Fruit fly (Drosophila melanogaster) whole organism, embryonic: Measurements from ENCODE around the gene red.

Source experiments
- Adf1 ChIP-seq: fragments of 200-800 bp; sonication (Bioruptor generic); IDR thresholded peaks from 2 replicates; pipeline ENCODE4 v1.3.6; 2022; ENCODE audit warnings: missing biosample characterization, missing genetic modification characterization
- Atf3 ChIP-seq: fragments of 200-800 bp; sonication (Bioruptor generic); optimal IDR thresholded peaks from 3 replicates; lab custom pipeline; 2016; ENCODE audit warnings: missing biosample characterization, missing genetic modification characterization
- Awh ChIP-seq: fragments of 200-800 bp; sonication (Bioruptor generic); IDR thresholded peaks from 2 replicates; pipeline ENCODE4, ENCODE4 v1.3.6; 2022; ENCODE audit warnings: missing biosample characterization, missing genetic modification characterization
- BEAF-32 ChIP-seq: fragments of 200-800 bp; sonication (Bioruptor generic); optimal IDR thresholded peaks from 3 replicates; lab custom pipeline; 2017; ENCODE audit warnings: missing biosample characterization, missing genetic modification characterization, mild to moderate bottlenecking, moderate library complexity, missing genetic modification reagents
- CG14441 ChIP-seq: fragments of 200-800 bp; sonication (Bioruptor generic); IDR thresholded peaks from 2 replicates; pipeline ENCODE4 v1.3.6; 2022; ENCODE audit warnings: missing biosample characterization, missing genetic modification characterization
- CG15601 ChIP-seq: fragments of 200-800 bp; sonication (Bioruptor generic); optimal IDR thresholded peaks from 3 replicates; lab custom pipeline; 2019; ENCODE audit warnings: missing biosample characterization, mild to moderate bottlenecking, missing genetic modification characterization, moderate library complexity
- CG1832 ChIP-seq: fragments of 200-800 bp; sonication (Bioruptor generic); optimal IDR thresholded peaks from 2 replicates; lab custom pipeline; 2017; ENCODE audit warnings: missing biosample characterization, mild to moderate bottlenecking, missing genetic modification characterization, inconsistent platforms
- CG2875 ChIP-seq: fragments of 200-800 bp; sonication (Bioruptor generic); optimal IDR thresholded peaks from 2 replicates; lab custom pipeline; 2017; ENCODE audit warnings: missing biosample characterization, mild to moderate bottlenecking, missing genetic modification characterization, missing genetic modification reagents
- CG31441 ChIP-seq: fragments of 200-800 bp; sonication (Bioruptor generic); IDR thresholded peaks from 2 replicates; pipeline ENCODE4 v1.3.6; 2022; ENCODE audit warnings: missing biosample characterization, missing genetic modification characterization
- CG33557 ChIP-seq: fragments of 200-800 bp; sonication (Bioruptor generic); optimal IDR thresholded peaks from 2 replicates; lab custom pipeline; 2019; ENCODE audit warnings: missing biosample characterization, mild to moderate bottlenecking, missing genetic modification characterization, moderate library complexity
- CG34224 ChIP-seq: fragments of 200-800 bp; sonication (Bioruptor generic); IDR thresholded peaks from 3 replicates; pipeline ENCODE4 v1.3.6; 2022; ENCODE audit warnings: missing biosample characterization, missing genetic modification characterization; ENCODE audit not compliant: partially characterized antibody
- CG34376 ChIP-seq: fragments of 200-800 bp; sonication (Bioruptor generic); optimal IDR thresholded peaks from 2 replicates; lab custom pipeline; 2018; ENCODE audit warnings: missing biosample characterization, mild to moderate bottlenecking, missing genetic modification characterization
- CG4424 ChIP-seq: fragments of 200-800 bp; sonication (Bioruptor generic); optimal IDR thresholded peaks from 3 replicates; lab custom pipeline; 2016; ENCODE audit warnings: missing biosample characterization, missing genetic modification characterization
- CG5180 ChIP-seq: fragments of 200-800 bp; sonication (Bioruptor generic); optimal IDR thresholded peaks from 3 replicates; lab custom pipeline; 2017; ENCODE audit warnings: missing biosample characterization, missing genetic modification characterization, mild to moderate bottlenecking, moderate library complexity, missing genetic modification reagents
- CG9817 ChIP-seq: fragments of 200-800 bp; sonication (Bioruptor generic); optimal IDR thresholded peaks from 2 replicates; lab custom pipeline; 2018; ENCODE audit warnings: missing biosample characterization, mild to moderate bottlenecking, missing genetic modification characterization, moderate library complexity
- CTCF ChIP-seq: fragments of 200-800 bp; sonication (Bioruptor generic); optimal IDR thresholded peaks from 2 replicates; lab custom pipeline; 2017; ENCODE audit warnings: missing biosample characterization, mild to moderate bottlenecking, missing genetic modification characterization, moderate library complexity
- Dek ChIP-seq: fragments of 200-800 bp; sonication (Bioruptor generic); optimal IDR thresholded peaks from 3 replicates; lab custom pipeline; 2019; ENCODE audit warnings: missing biosample characterization, mild to moderate bottlenecking, missing genetic modification characterization, moderate library complexity
- Dref ChIP-seq: fragments of 200-800 bp; sonication (Bioruptor generic); IDR thresholded peaks from 2 replicates; pipeline ENCODE4 v1.3.6; 2022; ENCODE audit warnings: missing biosample characterization, missing genetic modification characterization
- Gug ChIP-seq: fragments of 200-800 bp; sonication (Bioruptor generic); IDR thresholded peaks from 4 replicates; pipeline ENCODE4 v1.3.6; 2022; ENCODE audit warnings: missing biosample characterization, missing genetic modification characterization
- Hr3 ChIP-seq: fragments of 200-800 bp; sonication (Bioruptor generic); optimal IDR thresholded peaks from 3 replicates; lab custom pipeline; 2016; ENCODE audit warnings: missing biosample characterization, missing genetic modification characterization
- Hr78 ChIP-seq, 2 experiments: fragments of 200-800 bp in 1 of 2; fragments of >200 bp in 1 of 2; sonication (Bioruptor generic) in 1 of 2; optimal IDR thresholded peaks; 2 replicates each; lab custom pipeline; 2017 to 2019; ENCODE audit warnings: missing biosample characterization in 2 of 2, missing genetic modification characterization in 2 of 2, mild to moderate bottlenecking in 1 of 2, moderate library complexity in 1 of 2
- NC2α ChIP-seq: fragments of 200-800 bp; sonication (Bioruptor generic); optimal IDR thresholded peaks from 2 replicates; lab custom pipeline; 2016; ENCODE audit warnings: missing biosample characterization, missing genetic modification characterization
- Neu2 ChIP-seq: fragments of 200-800 bp; sonication (Bioruptor generic); optimal IDR thresholded peaks from 3 replicates; lab custom pipeline; 2016; ENCODE audit warnings: missing biosample characterization, missing genetic modification characterization, borderline replicate concordance
- Ravus ChIP-seq: fragments of 200-800 bp; sonication (Bioruptor generic); IDR thresholded peaks from 2 replicates; pipeline ENCODE4 v1.3.6; 2022; ENCODE audit warnings: missing biosample characterization, missing genetic modification characterization
- Sry-β ChIP-seq: fragments of 200-800 bp; sonication (Bioruptor generic); optimal IDR thresholded peaks from 2 replicates; lab custom pipeline; 2018; ENCODE audit warnings: missing biosample characterization, mild to moderate bottlenecking, missing genetic modification characterization, moderate library complexity
- Usf ChIP-seq: fragments of 200-800 bp; sonication (Bioruptor generic); optimal IDR thresholded peaks from 2 replicates; lab custom pipeline; 2017; ENCODE audit warnings: missing genotype, missing biosample characterization, missing genetic modification characterization
- Vsx1 ChIP-seq: fragments of 200-800 bp; sonication (Bioruptor generic); optimal IDR thresholded peaks from 2 replicates; lab custom pipeline; 2017; ENCODE audit warnings: missing biosample characterization, mild to moderate bottlenecking, missing genetic modification characterization, missing genetic modification reagents
- chif ChIP-seq, 2 experiments: fragments of 200-800 bp; sonication (Bioruptor generic); optimal IDR thresholded peaks; 3 replicates each; lab custom pipeline; 2016; ENCODE audit warnings: missing biosample characterization in 2 of 2, missing genetic modification characterization in 2 of 2
- ci ChIP-seq: fragments of 200-800 bp; sonication (Bioruptor generic); IDR thresholded peaks from 3 replicates; pipeline ENCODE4 v1.3.6; 2022; ENCODE audit warnings: missing biosample characterization, missing genetic modification characterization
- dysf ChIP-seq: fragments of 200-800 bp; sonication (Bioruptor generic); IDR thresholded peaks from 3 replicates; pipeline ENCODE4 v1.3.6; 2022; ENCODE audit warnings: missing biosample characterization, missing genetic modification characterization
- ewg ChIP-seq: fragments of 200-800 bp; sonication (Bioruptor generic); optimal IDR thresholded peaks from 3 replicates; lab custom pipeline; 2017; ENCODE audit warnings: mild to moderate bottlenecking, missing biosample characterization, missing genetic modification reagents, missing genetic modification characterization
- jigr1 ChIP-seq: fragments of 200-800 bp; sonication (Bioruptor generic); IDR thresholded peaks from 3 replicates; pipeline ENCODE4 v1.3.6; 2022; ENCODE audit warnings: missing biosample characterization, missing genetic modification characterization
- luna ChIP-seq: fragments of 200-800 bp; sonication (Bioruptor generic); optimal IDR thresholded peaks from 2 replicates; lab custom pipeline; 2016; ENCODE audit warnings: missing biosample characterization, missing genetic modification characterization
- mam ChIP-seq: fragments of 200-800 bp; sonication (Bioruptor generic); optimal IDR thresholded peaks from 3 replicates; lab custom pipeline; 2016; ENCODE audit warnings: missing biosample characterization, missing genetic modification characterization
- nau ChIP-seq: fragments of 200-800 bp; sonication (Bioruptor generic); optimal IDR thresholded peaks from 3 replicates; lab custom pipeline; 2017; ENCODE audit warnings: missing biosample characterization, mild to moderate bottlenecking, missing genetic modification characterization, missing genetic modification reagents
- nmo ChIP-seq: fragments of 200-800 bp; sonication (Bioruptor generic); optimal IDR thresholded peaks from 2 replicates; lab custom pipeline; 2018; ENCODE audit warnings: missing biosample characterization, mild to moderate bottlenecking, missing genetic modification characterization, moderate library complexity
- org-1 ChIP-seq: fragments of 200-800 bp; sonication (Bioruptor generic); optimal IDR thresholded peaks from 2 replicates; lab custom pipeline; 2017; ENCODE audit warnings: missing biosample characterization, missing genetic modification characterization
- phol ChIP-seq: fragments of 200-800 bp; sonication (Bioruptor generic); optimal IDR thresholded peaks from 3 replicates; lab custom pipeline; 2018; ENCODE audit warnings: missing biosample characterization, mild to moderate bottlenecking, missing genetic modification characterization, moderate library complexity
- pita ChIP-seq: fragments of 200-800 bp; sonication (Bioruptor generic); optimal IDR thresholded peaks from 2 replicates; lab custom pipeline; 2017; ENCODE audit warnings: missing biosample characterization, mild to moderate bottlenecking, missing genetic modification characterization
- run ChIP-seq: fragments of 200-800 bp; sonication (Bioruptor generic); optimal IDR thresholded peaks from 3 replicates; lab custom pipeline; 2018; ENCODE audit warnings: missing biosample characterization, mild to moderate bottlenecking, missing genetic modification characterization
- scrt ChIP-seq: fragments of 200-800 bp; sonication (Bioruptor generic); optimal IDR thresholded peaks from 2 replicates; lab custom pipeline; 2018; ENCODE audit warnings: missing biosample characterization, mild to moderate bottlenecking, missing genetic modification characterization, moderate library complexity
- sima ChIP-seq: fragments of 200-800 bp; sonication (Bioruptor generic); optimal IDR thresholded peaks from 2 replicates; lab custom pipeline; 2016; ENCODE audit warnings: missing biosample characterization, missing genetic modification characterization
- sisA ChIP-seq: fragments of 200-800 bp; sonication (Bioruptor generic); IDR thresholded peaks from 2 replicates; pipeline ENCODE4 v1.3.6; 2022; ENCODE audit warnings: missing biosample characterization, missing genetic modification characterization
- stwl ChIP-seq: fragments of 200-800 bp; sonication (Bioruptor generic); optimal IDR thresholded peaks from 3 replicates; lab custom pipeline; 2018; ENCODE audit warnings: missing biosample characterization, mild to moderate bottlenecking, missing genetic modification characterization, moderate library complexity
- tap ChIP-seq: fragments of 200-800 bp; optimal IDR thresholded peaks from 3 replicates; lab custom pipeline; 2019; ENCODE audit warnings: missing biosample characterization, mild to moderate bottlenecking, missing genetic modification characterization, moderate library complexity
- twi ChIP-seq: fragments of 200-800 bp; optimal IDR thresholded peaks from 2 replicates; lab custom pipeline; 2019; ENCODE audit warnings: missing biosample characterization, mild to moderate bottlenecking, missing genetic modification characterization, moderate library complexity
- wor ChIP-seq: fragments of 200-800 bp; sonication (Bioruptor generic); IDR thresholded peaks from 2 replicates; pipeline ENCODE4 v1.3.6; 2022; ENCODE audit warnings: missing biosample characterization, missing genetic modification characterization
- z ChIP-seq: fragments of 200-800 bp; sonication (Bioruptor generic); IDR thresholded peaks from 3 replicates; pipeline ENCODE4 v1.3.6; 2022; ENCODE audit warnings: missing biosample characterization, missing genetic modification characterization
- zfh1 ChIP-seq: fragments of 200-800 bp; sonication (Bioruptor generic); IDR thresholded peaks from 3 replicates; pipeline ENCODE4 v1.3.6; 2022; ENCODE audit warnings: missing biosample characterization, missing genetic modification characterization

The red gene

dm6 chr3R:14326250-14327112, 37.6 kb downstream of the red start, which contains the start of the genes Afti and ATPsynE (continued):
- TF ChIP-seq Dek (peak; percentile 54), jigr1 (GFP tag; lab: Robert Waterston, UW) (no peak), CG33557 (no peak), CG15601 (tag; lab: Kevin White, UChicago) (peak; percentile 60), Gug (GFP tag; lab: Robert Waterston, UW) (peak; percentile 84), CG5180 (GFP tag; lab: Kevin White, UChicago) (no peak), org-1 (no peak), CG14441 (peak; percentile 72), Neu2 (GFP tag; lab: Kevin White, UChicago) (no peak), Ravus (peak; percentile 23), scrt (no peak), Atf3 (GFP tag; lab: Kevin White, UChicago) (peak; percentile 28), Vsx1 (GFP tag; lab: Kevin White, UChicago) (no peak), NC2α (GFP tag; lab: Kevin White, UChicago) (no peak), zfh1 (GFP tag; lab: Robert Waterston, UW) (peak; percentile 65; the same call in 2 of the 3 replicates), mam (GFP tag; lab: Kevin White, UChicago) (peak; percentile 75), twi (tag; lab: Kevin White, UChicago) (peak; percentile 45), CG9817 (tag; lab: Kevin White, UChicago) (peak; percentile 85), CG2875 (no peak), CG4424 (GFP tag; lab: Kevin White, UChicago) (peak; percentile 64), chif (GFP tag; optimal IDR thresholded peaks at IDR 0.05; lab: Kevin White, UChicago) (peak in 1 of 2 experiments; percentile 63), z (GFP tag; lab: Robert Waterston, UW) (peak; percentile 39; the same call in 1 of the 3 replicates), luna (peak; percentile 49), CG34376 (GFP tag; lab: Kevin White, UChicago) (peak; percentile 39), Awh (no peak), phol (peak; percentile 74), tap (tag; lab: Kevin White, UChicago) (no peak), Usf (GFP tag; lab: Kevin White, UChicago) (peak; percentile 33), sima (GFP tag; lab: Kevin White, UChicago) (no peak), CG34224 (GFP tag; lab: Robert Waterston, UW) (peak; percentile 28; the same call in 1 of the 3 replicates), ci (GFP tag; lab: Robert Waterston, UW) (peak; percentile 76), dysf (GFP tag; lab: Robert Waterston, UW) (peak; percentile 65; the same call in 2 of the 3 replicates), ewg (GFP tag; lab: Kevin White, UChicago) (peak; percentile 53), Sry-β (GFP tag; lab: Kevin White, UChicago) (no peak), sisA (GFP tag; lab: Robert Waterston, UW) (peak; percentile 76), nau (GFP tag; lab: Kevin White, UChicago) (no peak), CG31441 (GFP tag; lab: Robert Waterston, UW) (no peak), pita (GFP tag; lab: Kevin White, UChicago) (no peak), Hr78 (GFP tag; optimal IDR thresholded peaks at IDR 0.05; lab: Kevin White, UChicago) (no peak), CTCF (peak; percentile 46), wor (GFP tag; lab: Robert Waterston, UW) (peak; percentile 54), stwl (tag; lab: Kevin White, UChicago) (peak; percentile 79), Hr3 (GFP tag; lab: Kevin White, UChicago) (peak; percentile 73), BEAF-32 (GFP tag; lab: Kevin White, UChicago) (peak; percentile 85), nmo (GFP tag; lab: Kevin White, UChicago) (peak; percentile 74), CG1832 (GFP tag; lab: Kevin White, UChicago) (peak; percentile 55), Adf1 (GFP tag; lab: Robert Waterston, UW) (peak; percentile 29; the same call in 1 of the 2 replicates), Dref (GFP tag; lab: Robert Waterston, UW) (peak; percentile 82), run (no peak)
